Fruit fly (Drosophila melanogaster): ENCODE results near the gene CG18808.

DNA sequence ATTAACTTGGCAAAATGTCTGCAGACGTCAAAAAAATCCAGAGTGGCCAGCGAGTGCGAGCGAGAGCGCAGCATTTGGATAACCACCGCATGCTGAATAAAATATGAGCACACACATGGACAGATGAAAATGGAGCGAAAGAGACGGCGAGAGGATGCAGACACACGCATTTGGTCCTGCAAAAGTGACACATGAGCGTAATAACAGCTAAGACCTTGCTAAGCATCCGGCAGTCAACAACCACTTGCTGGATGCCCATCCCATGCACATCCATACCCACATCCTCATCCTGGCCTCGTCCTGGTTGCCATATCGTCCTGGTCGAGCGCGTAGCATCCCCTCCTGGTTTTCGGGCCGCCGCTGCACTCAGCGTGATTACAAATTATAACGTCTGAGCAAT is 35.5 kb upstream of the CG18808 start:
- no peak for TF ChIP-seq h (GFP tag; optimal IDR thresholded peaks at IDR 0.05)
- TF ChIP-seq Sp1 (GFP tag; optimal IDR thresholded peaks at IDR 0.05), result no peak
- no peak for TF ChIP-seq dmrt93B (GFP tag; optimal IDR thresholded peaks at IDR 0.05)
- TF ChIP-seq br (GFP tag; optimal IDR thresholded peaks at IDR 0.05), result no peak
- no peak for TF ChIP-seq ey (GFP tag; optimal IDR thresholded peaks at IDR 0.05)
